Worm (Caenorhabditis elegans) whole organism, young adult: ENCODE results near the gene unc-9.

Experiments
- F22D6.2 ChIP-seq: sonication (generic microtip); optimal IDR thresholded peaks from 2 replicates; lab custom pipeline; 2016; ENCODE audit warnings: mild to moderate bottlenecking, missing genetic modification characterization, missing compliant biosample characterization
- ama-1 ChIP-seq, 3 experiments: fragments of 150-350 bp in 1 of 3; sonication (generic microtip) in 2 of 3; optimal IDR thresholded peaks; 2 replicates each; lab custom pipeline; 2014 to 2018; ENCODE audit warnings: missing biosample characterization in 2 of 3, missing genetic modification characterization in 2 of 3, missing genetic modification reagents in 2 of 3
- aptf-2 ChIP-seq: fragments of 200-800 bp; sonication (Bioruptor generic); conservative IDR thresholded peaks from 2 replicates; pipeline ENCODE4 v1.3.6; 2022; ENCODE audit warnings: missing genetic modification reagents, missing genetic modification characterization, missing compliant biosample characterization
- dpl-1 ChIP-seq: fragments of 150-350 bp; optimal IDR thresholded peaks from 2 replicates; lab custom pipeline; 2014; ENCODE audit warnings: missing biosample characterization, missing genetic modification reagents, missing genetic modification characterization
- efl-1 ChIP-seq: fragments of 150-350 bp; optimal IDR thresholded peaks from 2 replicates; lab custom pipeline; 2014; ENCODE audit warnings: missing biosample characterization, missing genetic modification reagents, missing genetic modification characterization
- hrde-1 ChIP-seq: sonication (generic microtip); optimal IDR thresholded peaks from 2 replicates; lab custom pipeline; 2016; ENCODE audit warnings: missing genetic modification characterization, mild to moderate bottlenecking, missing compliant biosample characterization, moderate library complexity, missing genotype, missing genetic modification reagents, borderline replicate concordance
- repo-1 ChIP-seq: sonication (generic microtip); optimal IDR thresholded peaks from 2 replicates; lab custom pipeline; 2017; ENCODE audit warnings: mild to moderate bottlenecking, missing genetic modification characterization, missing compliant biosample characterization
- snpc-1.1 ChIP-seq: sonication (generic microtip); optimal IDR thresholded peaks from 2 replicates; lab custom pipeline; 2017; ENCODE audit warnings: missing genetic modification characterization, mild to moderate bottlenecking, missing compliant biosample characterization, antibody characterized with exemption, moderate library complexity, missing genotype, missing genetic modification reagents; ENCODE audit not compliant: insufficient read depth
- tbx-9 ChIP-seq: sonication (generic microtip); optimal IDR thresholded peaks from 2 replicates; lab custom pipeline; 2016; ENCODE audit warnings: borderline replicate concordance, missing genetic modification characterization, inconsistent platforms, missing compliant biosample characterization
- ztf-25 ChIP-seq: fragments of 200-800 bp; sonication (Bioruptor generic); IDR thresholded peaks from 2 replicates; pipeline ENCODE4 v1.3.6; 2022; ENCODE audit warnings: missing genetic modification reagents, missing genetic modification characterization, missing compliant biosample characterization

DNA sequence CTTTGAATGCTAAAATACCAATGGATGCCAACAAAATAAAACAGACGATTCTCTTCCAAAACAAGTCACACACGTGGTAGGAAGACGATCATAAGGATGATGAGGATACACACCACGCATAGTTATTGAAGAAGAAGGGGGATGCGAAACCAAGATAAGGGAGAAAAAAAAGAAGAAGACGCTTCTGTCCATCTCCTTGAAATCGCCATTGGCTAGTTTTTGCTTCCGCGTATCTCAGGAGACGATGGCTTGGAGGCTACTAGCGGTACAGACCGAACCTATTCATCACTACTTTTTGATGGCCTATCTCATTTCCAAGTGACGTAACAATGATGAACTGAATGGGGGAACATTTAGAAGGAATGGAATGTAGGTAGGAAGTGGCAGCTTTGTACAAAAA lies 37.3 kb upstream of the unc-9 start:
- TF ChIP-seq efl-1 (GFP tag; lab: Kevin White, UChicago) = no peak
- no peak for TF ChIP-seq ama-1 (optimal IDR thresholded peaks at IDR 0.05; lab: Kevin White, UChicago)
- TF ChIP-seq ama-1 (GFP tag; optimal IDR thresholded peaks at IDR 0.05; lab: Kevin White, UChicago) = no peak
- TF ChIP-seq ztf-25 (GFP tag; lab: Robert Waterston, UW) = no peak
- no peak for TF ChIP-seq dpl-1
- no peak for TF ChIP-seq tbx-9
- TF ChIP-seq aptf-2 (GFP tag; lab: Robert Waterston, UW) = no peak
- TF ChIP-seq repo-1 (tag; lab: Kevin White, UChicago) = no peak
- TF ChIP-seq snpc-1.1 (tag; lab: Kevin White, UChicago) = no peak
- no peak for TF ChIP-seq hrde-1 (tag; lab: Kevin White, UChicago)
- TF ChIP-seq F22D6.2 = no peak
